Fruit fly (Drosophila melanogaster) whole organism, prepupa: ENCODE measurements around the gene CG16903.

Experiments
- CG10631 ChIP-seq: fragments of 200-800 bp; sonication (Bioruptor generic); optimal IDR thresholded peaks from 2 replicates; lab custom pipeline; 2016; ENCODE audit warnings: missing biosample characterization, missing genetic modification characterization
- CG10669 ChIP-seq: fragments of 200-800 bp; sonication (Bioruptor generic); optimal IDR thresholded peaks from 3 replicates; lab custom pipeline; 2018; ENCODE audit warnings: missing biosample characterization, mild to moderate bottlenecking, missing genetic modification characterization, moderate library complexity
- CG11294 ChIP-seq: fragments of 200-800 bp; sonication (Bioruptor generic); IDR thresholded peaks from 2 replicates; pipeline ENCODE4 v1.3.6; 2022; ENCODE audit warnings: missing biosample characterization, missing genetic modification characterization
- CG11762 ChIP-seq: fragments of 200-800 bp; sonication (Bioruptor generic); optimal IDR thresholded peaks from 3 replicates; lab custom pipeline; 2016; ENCODE audit warnings: missing biosample characterization, missing genetic modification characterization; ENCODE audit not compliant: insufficient read depth
- CG11902 ChIP-seq: fragments of 200-800 bp; sonication (Bioruptor generic); optimal IDR thresholded peaks from 3 replicates; lab custom pipeline; 2016; ENCODE audit warnings: missing biosample characterization, missing genetic modification characterization
- CG15336 ChIP-seq: fragments of 200-800 bp; sonication (Bioruptor generic); IDR thresholded peaks from 2 replicates; pipeline ENCODE4 v1.3.6; 2022; ENCODE audit warnings: missing biosample characterization, missing genetic modification characterization
- CG1621 ChIP-seq: fragments of 200-800 bp; sonication (Bioruptor generic); optimal IDR thresholded peaks from 3 replicates; lab custom pipeline; 2018; ENCODE audit warnings: missing biosample characterization, mild to moderate bottlenecking, missing genetic modification characterization
- CG3032 ChIP-seq: fragments of 200-800 bp; optimal IDR thresholded peaks from 2 replicates; lab custom pipeline; 2019; ENCODE audit warnings: missing biosample characterization, mild to moderate bottlenecking, missing genetic modification characterization, moderate library complexity
- CG32006 ChIP-seq: fragments of 200-800 bp; sonication (Bioruptor generic); optimal IDR thresholded peaks from 3 replicates; lab custom pipeline; 2017; ENCODE audit warnings: missing biosample characterization, mild to moderate bottlenecking, missing genetic modification characterization
- CG34406 ChIP-seq: fragments of 200-800 bp; sonication (Bioruptor generic); optimal IDR thresholded peaks from 3 replicates; lab custom pipeline; 2016; ENCODE audit warnings: missing biosample characterization, missing genetic modification characterization
- CG3919 ChIP-seq: fragments of 200-800 bp; sonication (Bioruptor generic); optimal IDR thresholded peaks from 3 replicates; lab custom pipeline; 2016; ENCODE audit warnings: missing biosample characterization, missing genetic modification characterization
- CG4318 ChIP-seq: fragments of 200-800 bp; sonication (Bioruptor generic); optimal IDR thresholded peaks from 3 replicates; lab custom pipeline; 2017; ENCODE audit warnings: missing biosample characterization, mild to moderate bottlenecking, missing genetic modification characterization
- CG6163 ChIP-seq: fragments of 200-800 bp; sonication (Bioruptor generic); IDR thresholded peaks from 3 replicates; pipeline ENCODE4 v1.3.6; 2022; ENCODE audit warnings: missing biosample characterization, missing genetic modification characterization
- CG6276 ChIP-seq: fragments of 200-800 bp; sonication (Bioruptor generic); optimal IDR thresholded peaks from 2 replicates; lab custom pipeline; 2017; ENCODE audit warnings: missing biosample characterization, mild to moderate bottlenecking, missing genetic modification characterization
- CG6792 ChIP-seq: fragments of 200-800 bp; sonication (Bioruptor generic); optimal IDR thresholded peaks from 3 replicates; lab custom pipeline; 2016; ENCODE audit warnings: missing biosample characterization, missing genetic modification characterization
- CG6808 ChIP-seq: fragments of 200-800 bp; sonication (Bioruptor generic); optimal IDR thresholded peaks from 3 replicates; lab custom pipeline; 2017; ENCODE audit warnings: missing biosample characterization, missing genetic modification characterization, mild to moderate bottlenecking, moderate library complexity, missing genetic modification reagents
- CG6854 ChIP-seq: fragments of 200-800 bp; sonication (Bioruptor generic); optimal IDR thresholded peaks from 2 replicates; lab custom pipeline; 2017; ENCODE audit warnings: missing biosample characterization, mild to moderate bottlenecking, missing genetic modification characterization
- CG7368 ChIP-seq: fragments of 200-800 bp; sonication (Bioruptor generic); optimal IDR thresholded peaks from 3 replicates; lab custom pipeline; 2016; ENCODE audit warnings: missing biosample characterization, missing genetic modification characterization
- CG8119 ChIP-seq: fragments of 200-800 bp; sonication (Bioruptor generic); IDR thresholded peaks from 3 replicates; pipeline ENCODE4 v1.3.6; 2022; ENCODE audit warnings: missing biosample characterization, missing genetic modification characterization
- CG8319 ChIP-seq: fragments of 200-800 bp; sonication (Bioruptor generic); optimal IDR thresholded peaks from 3 replicates; lab custom pipeline; 2016; ENCODE audit warnings: missing biosample characterization, missing genetic modification characterization
- CG8632 ChIP-seq: fragments of 200-800 bp; sonication (Bioruptor generic); optimal IDR thresholded peaks from 3 replicates; lab custom pipeline; 2016; ENCODE audit warnings: missing biosample characterization, missing genetic modification characterization
- CG9139 ChIP-seq: fragments of 200-800 bp; sonication (Bioruptor generic); optimal IDR thresholded peaks from 3 replicates; lab custom pipeline; 2017; ENCODE audit warnings: missing biosample characterization, mild to moderate bottlenecking, missing genetic modification characterization
- Eip75B ChIP-seq: fragments of 200-800 bp; sonication (Bioruptor generic); optimal IDR thresholded peaks from 3 replicates; lab custom pipeline; 2016; ENCODE audit warnings: missing biosample characterization, missing genetic modification characterization
- Eip78C ChIP-seq: fragments of 200-800 bp; sonication (Bioruptor generic); peaks from one replicate; lab custom pipeline; 2016; ENCODE audit warnings: missing biosample characterization, missing genetic modification characterization
- Eip93F ChIP-seq: fragments of 200-800 bp; sonication (Bioruptor generic); optimal IDR thresholded peaks from 2 replicates; lab custom pipeline; 2016; ENCODE audit warnings: missing biosample characterization, mild to moderate bottlenecking, missing genetic modification characterization
- Ets96B ChIP-seq: fragments of 200-800 bp; optimal IDR thresholded peaks from 2 replicates; lab custom pipeline; 2019; ENCODE audit warnings: missing biosample characterization, mild to moderate bottlenecking, missing genetic modification characterization, moderate library complexity
- Gug ChIP-seq: fragments of 200-800 bp; sonication (Bioruptor generic); IDR thresholded peaks from 2 replicates; pipeline ENCODE4 v1.3.6; 2022; ENCODE audit warnings: missing biosample characterization, missing genetic modification characterization
- Hr39 ChIP-seq: fragments of 200-800 bp; sonication (Bioruptor generic); optimal IDR thresholded peaks from 2 replicates; lab custom pipeline; 2016; ENCODE audit warnings: missing biosample characterization, missing genetic modification characterization
- Hr4 ChIP-seq: fragments of 200-800 bp; sonication (Bioruptor generic); optimal IDR thresholded peaks from 3 replicates; lab custom pipeline; 2016; ENCODE audit warnings: missing biosample characterization, missing genetic modification characterization
- Lpt ChIP-seq: fragments of 200-800 bp; sonication (Bioruptor generic); optimal IDR thresholded peaks from 3 replicates; lab custom pipeline; 2016; ENCODE audit warnings: missing biosample characterization, missing genetic modification characterization
- Met ChIP-seq: fragments of 200-800 bp; sonication (Bioruptor generic); optimal IDR thresholded peaks from 3 replicates; lab custom pipeline; 2016; ENCODE audit warnings: missing biosample characterization, missing genetic modification characterization
- OdsH ChIP-seq: fragments of 200-800 bp; sonication (Bioruptor generic); optimal IDR thresholded peaks from 3 replicates; lab custom pipeline; 2016; ENCODE audit warnings: missing biosample characterization, missing genetic modification characterization
- Smox ChIP-seq: fragments of 200-800 bp; sonication (Bioruptor generic); optimal IDR thresholded peaks from 3 replicates; lab custom pipeline; 2016; ENCODE audit warnings: missing biosample characterization, missing genetic modification characterization
- Sox15 ChIP-seq: fragments of 200-800 bp; sonication (Bioruptor generic); optimal IDR thresholded peaks from 3 replicates; lab custom pipeline; 2016; ENCODE audit warnings: missing biosample characterization, missing genetic modification characterization
- cyc ChIP-seq: fragments of 200-800 bp; sonication (Bioruptor generic); optimal IDR thresholded peaks from 3 replicates; lab custom pipeline; 2016; ENCODE audit warnings: missing biosample characterization, missing genetic modification characterization
- dsx ChIP-seq: fragments of 200-800 bp; optimal IDR thresholded peaks from 3 replicates; lab custom pipeline; 2019; ENCODE audit warnings: missing biosample characterization, mild to moderate bottlenecking, missing genetic modification characterization, moderate library complexity; ENCODE audit not compliant: poor library complexity, severe bottlenecking
- eg ChIP-seq: fragments of 200-800 bp; sonication (Bioruptor generic); IDR thresholded peaks from 3 replicates; pipeline ENCODE4 v1.3.6; 2022; ENCODE audit warnings: missing biosample characterization, missing genetic modification characterization
- esn ChIP-seq: fragments of 200-800 bp; sonication (Bioruptor generic); optimal IDR thresholded peaks from 2 replicates; lab custom pipeline; 2016; ENCODE audit warnings: missing biosample characterization, mild to moderate bottlenecking, missing genetic modification characterization, moderate library complexity
- fd59A ChIP-seq: fragments of 200-800 bp; sonication (Bioruptor generic); optimal IDR thresholded peaks from 2 replicates; lab custom pipeline; 2017; ENCODE audit warnings: missing biosample characterization, mild to moderate bottlenecking, missing genetic modification characterization, missing genetic modification reagents
- fd85E ChIP-seq: fragments of 200-800 bp; sonication (Bioruptor generic); optimal IDR thresholded peaks from 3 replicates; lab custom pipeline; 2016; ENCODE audit warnings: missing biosample characterization, missing genetic modification characterization
- fkh ChIP-seq: fragments of 200-800 bp; sonication (Bioruptor generic); optimal IDR thresholded peaks from 3 replicates; lab custom pipeline; 2017; ENCODE audit warnings: missing biosample characterization, mild to moderate bottlenecking, missing genetic modification characterization, moderate library complexity
- lz ChIP-seq: fragments of 200-800 bp; sonication (Bioruptor generic); optimal IDR thresholded peaks from 3 replicates; lab custom pipeline; 2016; ENCODE audit warnings: missing biosample characterization, missing genetic modification characterization
- net ChIP-seq: fragments of 200-800 bp; sonication (Bioruptor generic); optimal IDR thresholded peaks from 3 replicates; lab custom pipeline; 2016; ENCODE audit warnings: missing biosample characterization, missing genetic modification characterization
- pdm3 ChIP-seq: fragments of 200-800 bp; sonication (Bioruptor generic); optimal IDR thresholded peaks from 3 replicates; lab custom pipeline; 2016; ENCODE audit warnings: missing biosample characterization, missing genetic modification characterization
- salr ChIP-seq, 2 experiments: fragments of 200-800 bp; sonication (Bioruptor generic); optimal IDR thresholded peaks; 3 replicates each; lab custom pipeline; 2016 to 2018; ENCODE audit warnings: missing biosample characterization in 2 of 2, missing genetic modification characterization in 2 of 2, mild to moderate bottlenecking in 1 of 2

CG16903 gene

DNA sequence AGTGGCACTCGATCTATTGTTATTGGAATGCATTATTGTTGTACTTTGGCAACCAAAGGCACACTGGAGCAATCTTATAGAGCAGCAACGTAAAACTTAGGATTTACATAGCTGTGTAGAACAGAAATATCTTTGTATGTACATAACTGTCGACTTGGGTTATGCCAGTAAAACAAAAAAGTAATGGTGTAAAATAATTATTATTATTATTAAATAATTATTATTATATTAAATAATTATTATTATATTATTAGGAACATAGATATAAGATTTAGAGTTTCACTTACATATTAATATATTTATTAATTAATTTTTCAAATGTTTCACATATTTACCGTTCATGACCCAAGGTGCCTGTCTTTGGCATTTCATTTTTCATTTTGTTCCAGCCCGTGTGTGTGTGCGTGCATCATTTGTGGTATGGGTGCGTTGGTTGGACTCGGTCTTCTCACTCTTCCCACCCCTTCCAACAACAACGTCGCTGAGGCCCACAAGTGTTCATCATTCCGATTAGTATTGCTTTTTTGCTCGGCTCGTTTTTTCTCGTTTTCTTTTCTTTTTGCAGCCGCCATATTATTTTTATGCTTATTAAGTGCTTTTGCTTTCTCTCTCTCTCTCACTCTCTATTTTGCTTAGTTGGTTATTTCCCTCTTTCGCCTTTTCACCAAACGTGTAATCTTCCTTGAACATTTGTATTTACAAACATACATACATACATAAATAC lies 43.9 kb upstream of the CG16903 start (continued):
- TF ChIP-seq Eip78C (peak; percentile 94), Met (GFP tag; lab: Kevin White, UChicago) (peak; percentile 73), Lpt (peak; percentile 87), CG3919 (peak; percentile 72), Smox (peak; percentile 65), CG11762 (GFP tag; lab: Kevin White, UChicago) (peak; percentile 88), CG10669 (GFP tag; lab: Kevin White, UChicago) (peak; percentile 77), CG1621 (peak; percentile 79), CG4318 (GFP tag; lab: Kevin White, UChicago) (peak; percentile 96), CG32006 (GFP tag; lab: Kevin White, UChicago) (peak; percentile 98), CG8319 (GFP tag; lab: Kevin White, UChicago) (peak; percentile 69), CG11294 (GFP tag; lab: Robert Waterston, UW) (peak; percentile 84), Sox15 (GFP tag; lab: Kevin White, UChicago) (peak; percentile 91), CG3032 (tag; lab: Kevin White, UChicago) (peak; percentile 93), eg (GFP tag; lab: Robert Waterston, UW) (peak; percentile 92), CG8632 (GFP tag; lab: Kevin White, UChicago) (peak; percentile 95), CG34406 (GFP tag; lab: Kevin White, UChicago) (peak; percentile 96), CG6792 (GFP tag; lab: Kevin White, UChicago) (peak; percentile 82), lz (peak; percentile 80), CG6854 (GFP tag; lab: Kevin White, UChicago) (peak; percentile 85), Gug (GFP tag; lab: Robert Waterston, UW) (peak; percentile 75), Ets96B (tag; lab: Kevin White, UChicago) (peak; percentile 89), dsx (GFP tag; lab: Kevin White, UChicago) (peak; percentile 80), CG11902 (GFP tag; lab: Kevin White, UChicago) (peak; percentile 85), CG7368 (peak; percentile 69), CG10631 (GFP tag; lab: Kevin White, UChicago) (peak; percentile 96), cyc (GFP tag; lab: Kevin White, UChicago) (peak; percentile 72), Eip75B (GFP tag; lab: Kevin White, UChicago) (peak; percentile 34), fd59A (peak; percentile 33), pdm3 (GFP tag; lab: Kevin White, UChicago) (peak; percentile 74), fd85E (GFP tag; lab: Kevin White, UChicago) (peak; percentile 43), CG6808 (GFP tag; lab: Kevin White, UChicago) (peak; percentile 82), CG8119 (GFP tag; lab: Robert Waterston, UW) (peak; percentile 91), net (GFP tag; lab: Kevin White, UChicago) (peak; percentile 79), esn (GFP tag; lab: Kevin White, UChicago) (peak; percentile 88)

DNA sequence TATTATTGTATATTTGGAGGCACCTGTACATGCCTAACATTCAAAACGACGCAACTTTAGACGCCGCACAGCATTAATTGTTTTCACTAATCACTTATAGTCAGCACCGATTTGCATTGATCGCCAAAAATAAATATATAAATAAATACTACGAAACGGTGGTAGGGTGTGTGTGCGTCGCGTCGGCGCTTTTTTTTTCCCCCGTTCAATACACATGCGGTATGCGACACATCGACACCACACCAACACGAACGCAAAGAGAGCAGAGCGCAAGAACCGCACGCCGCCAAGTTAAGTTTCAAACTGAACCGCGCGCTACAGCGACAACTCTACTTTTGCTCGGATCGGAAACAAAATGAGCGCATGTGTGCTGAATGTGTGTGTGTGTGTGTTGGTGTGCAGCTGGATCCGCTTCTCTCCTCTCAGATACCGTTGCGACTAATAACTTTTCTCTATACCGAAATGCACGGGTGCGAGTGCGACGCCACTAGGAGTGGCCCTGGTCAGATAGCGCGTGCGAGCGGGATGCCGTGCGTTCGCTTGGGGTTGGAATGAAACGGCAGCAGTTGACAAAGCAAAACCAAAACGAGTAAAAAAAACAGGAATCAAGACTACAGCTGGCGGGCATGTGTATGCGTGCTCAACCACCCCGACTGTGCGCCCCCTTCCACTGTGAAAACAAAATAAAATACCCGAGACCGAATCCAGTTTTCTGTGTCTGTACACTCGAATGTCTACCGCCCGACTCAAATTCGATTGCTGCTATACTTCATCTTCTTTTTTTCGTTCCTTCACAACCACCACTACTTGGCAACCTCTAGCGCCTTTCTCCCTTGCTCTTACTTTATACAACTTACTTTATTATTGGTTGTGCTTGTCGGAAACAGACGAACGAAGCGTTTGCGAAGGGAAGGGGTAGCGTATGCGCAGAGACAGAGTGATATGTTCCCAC lies 43.1 kb upstream of the CG16903 start, which contains the start of gene ph-d:
Gene ph-d, minus strand, starts transcription at position 274 of the 952 bp plus-strand sequence.
- TF ChIP-seq CG6276 (GFP tag; lab: Kevin White, UChicago) (peak; percentile 25), Hr4 (peak; percentile 52), CG6792 (GFP tag; lab: Kevin White, UChicago) (no peak), fd85E (GFP tag; lab: Kevin White, UChicago) (peak; percentile 72), CG34406 (GFP tag; lab: Kevin White, UChicago) (peak; percentile 13), eg (GFP tag; lab: Robert Waterston, UW) (peak; percentile 91), CG8632 (GFP tag; lab: Kevin White, UChicago) (no peak), CG11762 (GFP tag; lab: Kevin White, UChicago) (peak; percentile 38), salr (GFP tag; optimal IDR thresholded peaks at IDR 0.05; lab: Kevin White, UChicago) (peak; percentile 58 to 74), fkh (peak; percentile 51), CG15336 (GFP tag; lab: Robert Waterston, UW) (peak; percentile 85), CG9139 (GFP tag; lab: Kevin White, UChicago) (peak; percentile 81), CG6163 (peak; percentile 94), OdsH (peak; percentile 5), Sox15 (GFP tag; lab: Kevin White, UChicago) (no peak), Eip93F (no peak), Ets96B (tag; lab: Kevin White, UChicago) (peak; percentile 88), Lpt (peak; percentile 94), CG6854 (GFP tag; lab: Kevin White, UChicago) (peak; percentile 67), net (GFP tag; lab: Kevin White, UChicago) (peak; percentile 75), Gug (GFP tag; lab: Robert Waterston, UW) (peak; percentile 84), Hr39 (peak; percentile 21), Smox (peak; percentile 52), Met (GFP tag; lab: Kevin White, UChicago) (peak; percentile 62)
